Worm (Caenorhabditis elegans) whole organism, L4/young adult: Measurements from ENCODE around the gene T12A2.3.

Source experiments
- dao-5 ChIP-seq: sonication (generic microtip); optimal IDR thresholded peaks from 2 replicates; lab custom pipeline; 2016; ENCODE audit warnings: missing genotype, missing genetic modification characterization, moderate library complexity, missing compliant biosample characterization
- him-1 ChIP-seq: sonication (generic microtip); optimal IDR thresholded peaks from 2 replicates; lab custom pipeline; 2016; ENCODE audit warnings: missing genotype, missing genetic modification reagents, missing genetic modification characterization, missing compliant biosample characterization

- TF ChIP-seq him-1 (tag; lab: Kevin White, UChicago) (no peak), dao-5 (tag; lab: Kevin White, UChicago) (no peak)
Observed at ce11 chrIII:6198378-6199234, 42.0 kb upstream of the T12A2.3 start, which contains the start of the genes C23G10.7 and rpn-2.
